Worm (Caenorhabditis elegans) whole organism, L4 larva: ENCODE results near the gene C36A4.4.
A peak's percentile ranks its signal among the peaks of the same experiment; 100 is the strongest.

Source experiments
- D1046.2 ChIP-seq: fragments of 200-800 bp; sonication (Bioruptor generic); IDR thresholded peaks from 2 replicates; pipeline ENCODE4 v1.3.6; 2022; ENCODE audit warnings: missing genetic modification characterization, missing compliant biosample characterization
- F10B5.3 ChIP-seq: sonication (generic microtip); optimal IDR thresholded peaks from 2 replicates; lab custom pipeline; 2016; ENCODE audit warnings: mild to moderate bottlenecking, missing genetic modification characterization, missing compliant biosample characterization
- F26F4.8 ChIP-seq: fragments of 200-800 bp; sonication (Bioruptor generic); conservative IDR thresholded peaks from 2 replicates; pipeline ENCODE4 v1.3.6; 2022; ENCODE audit warnings: missing genetic modification characterization, missing compliant biosample characterization
- R02D3.7 ChIP-seq: fragments of 150-350 bp; sonication (generic microtip); optimal IDR thresholded peaks from 3 replicates; lab custom pipeline; 2014; ENCODE audit warnings: missing biosample characterization, missing genetic modification characterization
- T20F7.1 ChIP-seq: fragments of 200-800 bp; sonication (Bioruptor generic); optimal IDR thresholded peaks from 2 replicates; lab custom pipeline; 2018; ENCODE audit warnings: mild to moderate bottlenecking, missing genetic modification characterization, missing compliant biosample characterization
- Y105C5A.15 ChIP-seq: fragments of 200-800 bp; sonication (Bioruptor generic); IDR thresholded peaks from 2 replicates; pipeline ENCODE4 v1.3.6; 2022; ENCODE audit warnings: missing genetic modification characterization, missing compliant biosample characterization
- ZK337.2 ChIP-seq: fragments of 200-800 bp; sonication (Bioruptor generic); IDR thresholded peaks from 2 replicates; pipeline ENCODE4 v1.3.6; 2022; ENCODE audit warnings: missing genetic modification reagents, missing genetic modification characterization, missing compliant biosample characterization
- ZK546.5 ChIP-seq, 2 experiments: sonication (generic microtip); optimal IDR thresholded peaks; 2 replicates each; lab custom pipeline; 2017; ENCODE audit warnings: missing biosample characterization in 2 of 2, missing genetic modification characterization in 2 of 2
- aha-1 ChIP-seq: fragments of 150-350 bp; peaks from one replicate; lab custom pipeline; 2014; ENCODE audit warnings: missing biosample characterization, missing genetic modification characterization
- aly-2 ChIP-seq: sonication (generic microtip); optimal IDR thresholded peaks from 2 replicates; lab custom pipeline; 2018; ENCODE audit warnings: missing biosample characterization, missing genetic modification characterization
- ceh-20 ChIP-seq: fragments of 200-800 bp; sonication (Bioruptor generic); IDR thresholded peaks from 2 replicates; pipeline ENCODE4 v1.3.6; 2022; ENCODE audit warnings: missing genetic modification reagents, missing genetic modification characterization, missing compliant biosample characterization
- ceh-82 ChIP-seq: sonication (generic microtip); optimal IDR thresholded peaks from 2 replicates; lab custom pipeline; 2017; ENCODE audit warnings: missing biosample characterization, missing genetic modification characterization
- ces-1 ChIP-seq: fragments of 150-350 bp; sonication (generic microtip); optimal IDR thresholded peaks from 4 replicates; lab custom pipeline; 2014; ENCODE audit warnings: missing biosample characterization, missing genetic modification reagents, missing genetic modification characterization
- daf-12 ChIP-seq: fragments of 150-350 bp; optimal IDR thresholded peaks from 2 replicates; lab custom pipeline; 2014; ENCODE audit warnings: missing biosample characterization, missing genetic modification reagents, missing genetic modification characterization
- daf-19 ChIP-seq: fragments of 200-800 bp; sonication (Bioruptor generic); conservative IDR thresholded peaks from 2 replicates; pipeline ENCODE4 v1.3.6; 2022; ENCODE audit warnings: missing genetic modification characterization, missing compliant biosample characterization
- dpl-1 ChIP-seq: fragments of 150-350 bp; optimal IDR thresholded peaks from 2 replicates; lab custom pipeline; 2014; ENCODE audit warnings: missing biosample characterization, missing genetic modification reagents, missing genetic modification characterization
- duxl-1 ChIP-seq: sonication (generic microtip); optimal IDR thresholded peaks from 2 replicates; lab custom pipeline; 2016; ENCODE audit warnings: mild to moderate bottlenecking, missing genetic modification characterization, moderate library complexity, missing compliant biosample characterization; ENCODE audit not compliant: poor library complexity
- dve-1 ChIP-seq: sonication (generic microtip); optimal IDR thresholded peaks from 2 replicates; lab custom pipeline; 2017; ENCODE audit warnings: antibody characterized with exemption, mild to moderate bottlenecking, missing genetic modification characterization, missing compliant biosample characterization; ENCODE audit not compliant: insufficient read depth
- egl-27 ChIP-seq: sonication (generic microtip); optimal IDR thresholded peaks from 3 replicates; lab custom pipeline; 2017; ENCODE audit warnings: missing biosample characterization, missing genetic modification reagents, missing genetic modification characterization
- hif-1 ChIP-seq, 2 experiments: sonication (generic microtip); optimal IDR thresholded peaks; 2 replicates each; lab custom pipeline; 2016 to 2017; ENCODE audit warnings: missing compliant biosample characterization in 2 of 2, missing genetic modification characterization in 2 of 2, missing genetic modification reagents in 2 of 2, missing genotype in 2 of 2, mild to moderate bottlenecking in 1 of 2
- hlh-11 ChIP-seq: fragments of 200-800 bp; sonication (Bioruptor generic); optimal IDR thresholded peaks from 2 replicates; lab custom pipeline; 2018; ENCODE audit warnings: mild to moderate bottlenecking, missing genetic modification characterization, missing compliant biosample characterization
- hlh-30 ChIP-seq: sonication (generic microtip); optimal IDR thresholded peaks from 2 replicates; lab custom pipeline; 2017; ENCODE audit warnings: antibody characterized with exemption, mild to moderate bottlenecking, missing genetic modification characterization, missing compliant biosample characterization; ENCODE audit not compliant: insufficient read depth
- hmg-1.1 ChIP-seq: fragments of 200-800 bp; sonication (Bioruptor generic); IDR thresholded peaks from 2 replicates; pipeline ENCODE4 v1.3.6; 2022; ENCODE audit warnings: missing genetic modification reagents, missing genetic modification characterization, missing compliant biosample characterization
- lin-1 ChIP-seq: fragments of 200-800 bp; sonication (Bioruptor generic); IDR thresholded peaks from 2 replicates; pipeline ENCODE4 v1.3.6; 2022; ENCODE audit warnings: missing genetic modification reagents, missing genetic modification characterization, missing compliant biosample characterization
- lsy-2 ChIP-seq, 2 experiments: fragments of 150-350 bp in 1 of 2; sonication (generic microtip) in 1 of 2; optimal IDR thresholded peaks; 2 replicates each; lab custom pipeline; 2014 to 2017; ENCODE audit warnings: missing biosample characterization in 2 of 2, missing genetic modification characterization in 2 of 2
- madf-9 ChIP-seq: fragments of 200-800 bp; sonication (Bioruptor generic); conservative IDR thresholded peaks from 2 replicates; pipeline ENCODE4 v1.3.6; 2022; ENCODE audit warnings: missing genetic modification reagents, missing genetic modification characterization, missing compliant biosample characterization
- mep-1 ChIP-seq: fragments of 150-350 bp; sonication (generic microtip); optimal IDR thresholded peaks from 3 replicates; lab custom pipeline; 2014; ENCODE audit warnings: missing biosample characterization, missing genetic modification characterization
- mes-2 ChIP-seq: sonication (generic microtip); optimal IDR thresholded peaks from 2 replicates; lab custom pipeline; 2016; ENCODE audit warnings: missing genotype, mild to moderate bottlenecking, missing genetic modification characterization, missing compliant biosample characterization; ENCODE audit not compliant: poor library complexity, severe bottlenecking
- mxl-2 ChIP-seq: fragments of 200-800 bp; sonication (Bioruptor generic); conservative IDR thresholded peaks from 2 replicates; pipeline ENCODE4 v1.3.6; 2022; ENCODE audit warnings: missing genetic modification reagents, missing genetic modification characterization, missing compliant biosample characterization
- nhr-10 ChIP-seq: fragments of 150-350 bp; optimal IDR thresholded peaks from 2 replicates; lab custom pipeline; 2014; ENCODE audit warnings: missing biosample characterization, missing genetic modification characterization
- nhr-102 ChIP-seq: sonication (generic microtip); optimal IDR thresholded peaks from 2 replicates; lab custom pipeline; 2016; ENCODE audit warnings: mild to moderate bottlenecking, missing genetic modification characterization, moderate library complexity, missing compliant biosample characterization
- nhr-111 ChIP-seq: fragments of 200-800 bp; sonication (Bioruptor generic); optimal IDR thresholded peaks from 2 replicates; lab custom pipeline; 2018; ENCODE audit warnings: mild to moderate bottlenecking, missing genetic modification characterization, missing compliant biosample characterization
- nhr-25 ChIP-seq: sonication (generic microtip); optimal IDR thresholded peaks from 2 replicates; lab custom pipeline; 2017; ENCODE audit warnings: missing genetic modification characterization, mild to moderate bottlenecking, missing compliant biosample characterization, antibody characterized with exemption, moderate library complexity, borderline replicate concordance; ENCODE audit not compliant: insufficient read depth
- nhr-28 ChIP-seq: fragments of 150-350 bp; optimal IDR thresholded peaks from 2 replicates; lab custom pipeline; 2014; ENCODE audit warnings: missing biosample characterization, missing genetic modification characterization
- nhr-76 ChIP-seq: fragments of 150-350 bp; optimal IDR thresholded peaks from 2 replicates; lab custom pipeline; 2014; ENCODE audit warnings: missing biosample characterization, missing genetic modification characterization
- spr-3 ChIP-seq: fragments of 200-800 bp; sonication (Bioruptor generic); optimal IDR thresholded peaks from 2 replicates; lab custom pipeline; 2018; ENCODE audit warnings: mild to moderate bottlenecking, missing genetic modification characterization, missing compliant biosample characterization
- unc-62 ChIP-seq, 3 experiments: fragments of 150-350 bp in 1 of 3; sonication (generic microtip); optimal IDR thresholded peaks in 2 of 3; peaks in 1 of 3; 1 replicate in 1 of 3; 2 replicates in 2 of 3; lab custom pipeline; 2014 to 2017; ENCODE audit warnings: missing biosample characterization in 3 of 3, missing genetic modification characterization in 3 of 3, missing genetic modification reagents in 3 of 3, missing genotype in 1 of 3
- zfp-3 ChIP-seq: fragments of 200-800 bp; sonication (Bioruptor generic); conservative IDR thresholded peaks from 2 replicates; pipeline ENCODE4 v1.3.6; 2022; ENCODE audit warnings: missing genetic modification reagents, missing genetic modification characterization, missing compliant biosample characterization

Gene C36A4.4

ce11 chrIII:3820134-3820533, 23.3 kb downstream of the C36A4.4 start (continued):
- TF ChIP-seq nhr-76: no peak
- no peak for TF ChIP-seq lin-1
- peak; percentile 93 for TF ChIP-seq hlh-30 (tag; lab: Kevin White, UChicago)
- TF ChIP-seq nhr-102: peak; percentile 11
- 0 out of 2 replicates have a peak, but pooled peaks have one; percentile 10 for TF ChIP-seq ceh-20 (GFP tag; lab: Robert Waterston, UW)
- TF ChIP-seq spr-3 (GFP tag; lab: Kevin White, UChicago): no peak
- TF ChIP-seq F26F4.8 (GFP tag; lab: Robert Waterston, UW): no peak

DNA sequence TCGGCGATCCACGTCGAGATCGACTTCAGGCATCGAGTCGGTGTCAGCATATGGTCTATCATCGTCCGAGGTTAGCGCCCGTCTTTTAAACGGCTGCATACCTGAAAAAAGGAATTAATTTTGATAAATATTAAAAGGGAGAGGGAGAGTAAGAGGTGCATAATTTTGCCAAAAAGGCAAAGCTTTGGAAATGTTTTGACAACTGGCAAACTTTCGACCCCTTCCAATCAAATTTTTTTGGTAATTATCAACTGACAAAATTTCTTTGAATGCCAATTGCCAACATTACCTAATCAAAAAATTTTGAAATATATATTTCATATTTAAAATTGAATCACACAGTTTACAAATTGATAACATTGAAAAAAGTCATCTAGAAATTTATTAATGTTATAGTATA, 23.8 kb downstream of the C36A4.4 start, which contains the start of gene dpy-27:
Gene dpy-27 (minus strand): TSS at position 101 of the 400 bp plus-strand sequence.
- TF ChIP-seq ZK546.5 (tag; optimal IDR thresholded peaks at IDR 0.05; lab: Kevin White, UChicago): no peak
- no peak for TF ChIP-seq F26F4.8 (GFP tag; lab: Robert Waterston, UW)
- TF ChIP-seq nhr-102: no peak
- TF ChIP-seq daf-12 (tag; lab: Kevin White, UChicago): no peak
- no peak for TF ChIP-seq F10B5.3 (tag; lab: Kevin White, UChicago)
- TF ChIP-seq aly-2 (tag; lab: Kevin White, UChicago): no peak
- no peak for TF ChIP-seq aha-1 (tag; lab: Kevin White, UChicago)
- no peak for TF ChIP-seq nhr-111
- TF ChIP-seq mxl-2: no peak
- TF ChIP-seq Y105C5A.15 (GFP tag; lab: Robert Waterston, UW): no peak
- TF ChIP-seq dve-1 (tag; lab: Kevin White, UChicago): no peak
- TF ChIP-seq egl-27 (tag; lab: Kevin White, UChicago): no peak
- no peak for TF ChIP-seq daf-19 (GFP tag; lab: Robert Waterston, UW)
- TF ChIP-seq ceh-82 (tag; lab: Kevin White, UChicago): no peak
- no peak for TF ChIP-seq nhr-10 (tag; lab: Kevin White, UChicago)
- TF ChIP-seq D1046.2 (GFP tag; lab: Robert Waterston, UW): no peak
- TF ChIP-seq R02D3.7 (tag; lab: Kevin White, UChicago): no peak
- no peak for TF ChIP-seq dpl-1 (GFP tag; lab: Kevin White, UChicago)

DNA sequence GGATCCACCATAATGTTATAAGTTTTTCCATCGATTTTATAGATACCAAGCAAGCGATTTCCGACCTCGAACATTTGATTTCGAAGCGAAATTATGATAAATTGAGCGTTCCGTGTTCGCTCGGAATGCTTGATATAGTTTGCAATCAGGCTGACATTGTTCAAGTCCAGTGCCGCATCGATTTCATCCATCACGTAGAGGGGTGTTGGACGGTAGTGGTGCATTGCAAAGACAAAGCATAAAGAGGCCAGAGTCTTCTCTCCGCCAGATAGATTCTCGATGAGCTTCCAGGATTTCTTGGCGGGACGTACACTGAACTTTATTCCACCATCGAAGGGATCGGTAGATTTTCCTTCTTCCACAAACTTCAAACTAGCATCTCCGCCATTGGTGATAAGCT, 29.0 kb downstream of the C36A4.4 start:
- TF ChIP-seq unc-62 (GFP tag; optimal IDR thresholded peaks at IDR 0.05 in 1 of 2; lab: Kevin White, UChicago) (peak in 1 of 2 experiments; percentile 94), unc-62 (tag; optimal IDR thresholded peaks at IDR 0.05; lab: Kevin White, UChicago) (no peak), hif-1 (tag; optimal IDR thresholded peaks at IDR 0.05; lab: Kevin White, UChicago) (no peak)

DNA sequence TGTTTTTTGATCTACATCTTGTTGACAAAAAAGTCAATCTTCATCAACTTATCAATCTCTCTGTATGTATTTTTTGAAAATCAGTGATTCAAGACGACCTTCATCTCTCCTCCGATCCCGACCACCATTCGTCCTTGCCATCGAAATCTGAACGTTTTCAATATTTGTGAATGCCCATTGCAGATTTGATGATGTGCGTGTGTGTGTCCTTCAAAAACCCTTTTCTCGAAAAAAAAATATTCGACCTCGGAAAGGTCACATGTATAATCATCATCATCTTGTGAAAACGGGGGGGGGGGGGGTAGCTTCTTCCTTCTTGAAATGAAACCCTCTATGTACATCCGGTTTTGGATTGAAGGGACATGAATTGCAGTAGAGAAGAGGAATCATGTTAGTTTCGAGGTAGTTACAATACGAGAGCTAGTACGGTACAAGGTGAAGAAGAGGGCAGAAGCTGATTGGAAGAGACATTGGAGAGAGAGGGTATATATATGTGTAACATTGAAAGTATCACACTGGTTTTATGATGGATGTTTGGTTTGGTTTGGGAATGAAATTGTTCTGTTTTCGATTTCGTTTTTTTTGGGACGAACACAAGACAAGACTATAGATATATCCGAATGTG, 30.9 kb downstream of the C36A4.4 start:
- peak; percentile 11 for TF ChIP-seq mes-2 (tag; lab: Kevin White, UChicago)
- no peak for TF ChIP-seq ZK337.2
- TF ChIP-seq nhr-25 (tag; lab: Kevin White, UChicago): peak; percentile 69
- peak; percentile 20 for TF ChIP-seq nhr-28 (tag; lab: Kevin White, UChicago)
- peak; percentile 53 for TF ChIP-seq hlh-30 (tag; lab: Kevin White, UChicago)
- TF ChIP-seq aha-1 (tag; lab: Kevin White, UChicago): peak; percentile 69

DNA sequence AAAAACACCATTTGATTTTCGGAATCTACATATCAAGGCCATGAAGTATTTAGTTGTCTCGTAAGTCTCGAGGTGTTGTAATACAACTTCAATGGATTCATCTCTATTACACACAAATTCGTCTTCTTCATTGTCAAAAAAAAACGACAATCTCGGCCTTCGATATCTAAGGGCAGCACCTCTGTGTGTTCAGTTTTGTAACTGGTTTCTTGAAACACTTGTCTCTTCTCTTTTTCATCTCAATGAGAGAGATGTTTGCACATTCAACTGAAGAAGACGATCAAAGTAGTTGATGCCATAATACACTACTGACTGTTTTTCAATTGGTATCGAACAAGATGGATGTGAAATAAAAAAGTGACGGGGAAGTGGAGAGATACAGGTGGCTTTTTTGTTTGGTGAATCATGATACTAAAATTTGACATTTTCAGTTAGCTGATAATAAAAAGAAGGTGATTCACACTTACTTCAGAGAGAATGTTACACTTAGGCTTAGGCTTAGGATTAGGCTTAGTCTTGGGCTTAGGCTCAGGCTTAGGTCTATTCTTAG, 32.0 kb downstream of the C36A4.4 start:
- no peak for TF ChIP-seq duxl-1 (tag; lab: Kevin White, UChicago)
- TF ChIP-seq unc-62 (GFP tag; optimal IDR thresholded peaks at IDR 0.05 in 1 of 2; lab: Kevin White, UChicago): peak in 1 of 2 experiments; percentile 99
- TF ChIP-seq unc-62 (tag; optimal IDR thresholded peaks at IDR 0.05; lab: Kevin White, UChicago): no peak
- TF ChIP-seq aha-1 (tag; lab: Kevin White, UChicago): peak; percentile 46
- TF ChIP-seq nhr-25 (tag; lab: Kevin White, UChicago): peak; percentile 22
- peak; percentile 59 for TF ChIP-seq nhr-28 (tag; lab: Kevin White, UChicago)
- no peak for TF ChIP-seq T20F7.1 (GFP tag; lab: Kevin White, UChicago)
- TF ChIP-seq mep-1 (tag; lab: Kevin White, UChicago): peak; percentile 26
- TF ChIP-seq ces-1 (GFP tag; lab: Kevin White, UChicago): no peak
- no peak for TF ChIP-seq madf-9 (GFP tag; lab: Robert Waterston, UW)
- peak; percentile 1 for TF ChIP-seq hlh-11 (tag; lab: Kevin White, UChicago)
- peak in 1 of 2 experiments; percentile 38 for TF ChIP-seq lsy-2 (tag; optimal IDR thresholded peaks at IDR 0.05; lab: Kevin White, UChicago)
- no peak for TF ChIP-seq F10B5.3 (tag; lab: Kevin White, UChicago)
- TF ChIP-seq hmg-1.1 (GFP tag; lab: Robert Waterston, UW): 0 out of 2 replicates have a peak, but pooled peaks have one; percentile 35
- 0 out of 2 replicates have a peak, but pooled peaks have one; percentile 16 for TF ChIP-seq zfp-3 (GFP tag; lab: Robert Waterston, UW)
